Worm (Caenorhabditis elegans) whole organism, L2 larva: ENCODE data around the gene R07B1.9.
A peak's percentile ranks its signal among the peaks of the same experiment; 100 is the strongest.

Experiments used
- F13H6.1 ChIP-seq: sonication (generic microtip); optimal IDR thresholded peaks from 2 replicates; lab custom pipeline; 2016; ENCODE audit warnings: missing genetic modification characterization, missing compliant biosample characterization
- R02D3.7 ChIP-seq: fragments of 150-350 bp; optimal IDR thresholded peaks from 2 replicates; lab custom pipeline; 2014; ENCODE audit warnings: missing biosample characterization, missing genetic modification characterization
- ZK546.5 ChIP-seq: sonication (generic microtip); optimal IDR thresholded peaks from 2 replicates; lab custom pipeline; 2017; ENCODE audit warnings: missing biosample characterization, missing genetic modification characterization
- alr-1 ChIP-seq: fragments of 150-350 bp; optimal IDR thresholded peaks from 2 replicates; lab custom pipeline; 2014; ENCODE audit warnings: missing biosample characterization, missing genetic modification characterization
- aly-2 ChIP-seq: fragments of 150-350 bp; optimal IDR thresholded peaks from 2 replicates; lab custom pipeline; 2014; ENCODE audit warnings: missing biosample characterization, missing genetic modification characterization
- blmp-1 ChIP-seq: sonication (generic microtip); optimal IDR thresholded peaks from 2 replicates; lab custom pipeline; 2017; ENCODE audit warnings: missing genetic modification characterization, mild to moderate bottlenecking, missing compliant biosample characterization, antibody characterized with exemption, moderate library complexity; ENCODE audit not compliant: insufficient read depth
- ceh-16 ChIP-seq: fragments of 150-350 bp; optimal IDR thresholded peaks from 2 replicates; lab custom pipeline; 2014; ENCODE audit warnings: missing biosample characterization, missing genetic modification characterization
- ceh-82 ChIP-seq: fragments of 150-350 bp; optimal IDR thresholded peaks from 2 replicates; lab custom pipeline; 2014; ENCODE audit warnings: missing biosample characterization, missing genetic modification characterization
- crh-2 ChIP-seq: sonication (generic microtip); optimal IDR thresholded peaks from 2 replicates; lab custom pipeline; 2017; ENCODE audit warnings: missing biosample characterization, missing genetic modification characterization
- dmd-4 ChIP-seq: sonication (generic microtip); optimal IDR thresholded peaks from 2 replicates; lab custom pipeline; 2017; ENCODE audit warnings: missing biosample characterization, missing genetic modification characterization
- egl-27 ChIP-seq: sonication (generic microtip); optimal IDR thresholded peaks from 3 replicates; lab custom pipeline; 2017; ENCODE audit warnings: missing biosample characterization, missing genetic modification reagents, missing genetic modification characterization
- elt-1 ChIP-seq: fragments of 150-350 bp; optimal IDR thresholded peaks from 2 replicates; lab custom pipeline; 2014; ENCODE audit warnings: missing biosample characterization, missing genetic modification characterization
- elt-3 ChIP-seq: sonication (generic microtip); optimal IDR thresholded peaks from 2 replicates; lab custom pipeline; 2017; ENCODE audit warnings: missing biosample characterization, missing genetic modification characterization
- fos-1 ChIP-seq: fragments of 150-350 bp; optimal IDR thresholded peaks from 2 replicates; lab custom pipeline; 2014; ENCODE audit warnings: missing biosample characterization, missing genetic modification characterization
- gmeb-1 ChIP-seq: fragments of 150-350 bp; optimal IDR thresholded peaks from 2 replicates; lab custom pipeline; 2014; ENCODE audit warnings: missing biosample characterization, missing genetic modification characterization
- lin-11 ChIP-seq: fragments of 150-350 bp; sonication (generic microtip); optimal IDR thresholded peaks from 2 replicates; lab custom pipeline; 2014; ENCODE audit warnings: missing biosample characterization, missing genetic modification characterization, inconsistent platforms, mixed read lengths
- lin-13 ChIP-seq: fragments of 150-350 bp; optimal IDR thresholded peaks from 2 replicates; lab custom pipeline; 2014; ENCODE audit warnings: missing biosample characterization, missing genetic modification reagents, missing genetic modification characterization
- lin-39 ChIP-seq: fragments of 150-350 bp; optimal IDR thresholded peaks from 2 replicates; lab custom pipeline; 2014; ENCODE audit warnings: missing biosample characterization, missing genetic modification reagents, missing genetic modification characterization
- lsy-2 ChIP-seq, 2 experiments: fragments of 150-350 bp in 1 of 2; sonication (generic microtip) in 1 of 2; optimal IDR thresholded peaks; 2 replicates each; lab custom pipeline; 2014 to 2017; ENCODE audit warnings: missing biosample characterization in 2 of 2, missing genetic modification characterization in 2 of 2
- mbf-1 ChIP-seq: sonication (generic microtip); optimal IDR thresholded peaks from 2 replicates; lab custom pipeline; 2017; ENCODE audit warnings: missing biosample characterization, missing genetic modification characterization
- mdl-1 ChIP-seq, 2 experiments: fragments of 150-350 bp in 1 of 2; sonication (generic microtip) in 1 of 2; optimal IDR thresholded peaks; 2 replicates each; lab custom pipeline; 2017; ENCODE audit warnings: missing biosample characterization in 2 of 2, missing genetic modification characterization in 2 of 2
- nhr-11 ChIP-seq: fragments of 150-350 bp; optimal IDR thresholded peaks from 2 replicates; lab custom pipeline; 2014; ENCODE audit warnings: missing biosample characterization, missing genetic modification characterization
- nhr-12 ChIP-seq: fragments of 150-350 bp; optimal IDR thresholded peaks from 2 replicates; lab custom pipeline; 2014; ENCODE audit warnings: missing biosample characterization, missing genetic modification characterization
- nhr-129 ChIP-seq: fragments of 150-350 bp; optimal IDR thresholded peaks from 2 replicates; lab custom pipeline; 2014; ENCODE audit warnings: missing biosample characterization, missing genetic modification characterization
- nhr-21 ChIP-seq: fragments of 150-350 bp; optimal IDR thresholded peaks from 2 replicates; lab custom pipeline; 2014; ENCODE audit warnings: missing biosample characterization, missing genetic modification characterization
- nhr-23 ChIP-seq: fragments of 150-350 bp; optimal IDR thresholded peaks from 2 replicates; lab custom pipeline; 2014; ENCODE audit warnings: missing biosample characterization, missing genetic modification reagents, missing genetic modification characterization
- nhr-237 ChIP-seq: fragments of 150-350 bp; optimal IDR thresholded peaks from 2 replicates; lab custom pipeline; 2014; ENCODE audit warnings: missing biosample characterization, missing genetic modification characterization
- nhr-25 ChIP-seq: fragments of 150-350 bp; sonication (generic microtip); optimal IDR thresholded peaks from 3 replicates; lab custom pipeline; 2014; ENCODE audit warnings: missing biosample characterization, missing genetic modification characterization
- nhr-77 ChIP-seq: fragments of 150-350 bp; optimal IDR thresholded peaks from 2 replicates; lab custom pipeline; 2014; ENCODE audit warnings: missing biosample characterization, missing genetic modification characterization
- peb-1 ChIP-seq: fragments of 150-350 bp; optimal IDR thresholded peaks from 2 replicates; lab custom pipeline; 2014; ENCODE audit warnings: missing biosample characterization, missing genetic modification characterization
- sem-4 ChIP-seq: fragments of 150-350 bp; optimal IDR thresholded peaks from 2 replicates; lab custom pipeline; 2014; ENCODE audit warnings: missing biosample characterization, missing genetic modification reagents, missing genetic modification characterization
- skn-1 ChIP-seq: sonication (generic microtip); optimal IDR thresholded peaks from 2 replicates; lab custom pipeline; 2017; ENCODE audit warnings: missing biosample characterization, missing genetic modification characterization
- sma-3 ChIP-seq: sonication (generic microtip); optimal IDR thresholded peaks from 2 replicates; lab custom pipeline; 2016; ENCODE audit warnings: missing genetic modification reagents, missing genetic modification characterization, missing compliant biosample characterization
- sma-9 ChIP-seq, 2 experiments: fragments of 150-350 bp in 1 of 2; sonication (generic microtip) in 1 of 2; optimal IDR thresholded peaks; 2 replicates each; lab custom pipeline; 2014 to 2016; ENCODE audit warnings: missing genetic modification characterization in 2 of 2, mild to moderate bottlenecking in 1 of 2, missing biosample characterization in 1 of 2, missing compliant biosample characterization in 1 of 2, missing genetic modification reagents in 1 of 2, moderate library complexity in 1 of 2
- unc-39 ChIP-seq: fragments of 150-350 bp; optimal IDR thresholded peaks from 2 replicates; lab custom pipeline; 2014; ENCODE audit warnings: missing biosample characterization, missing genetic modification characterization
- unc-55 ChIP-seq: fragments of 150-350 bp; sonication (generic microtip); optimal IDR thresholded peaks from 3 replicates; lab custom pipeline; 2014; ENCODE audit warnings: missing biosample characterization, missing genetic modification reagents, missing genetic modification characterization
- unc-62 ChIP-seq: fragments of 150-350 bp; optimal IDR thresholded peaks from 2 replicates; lab custom pipeline; 2014; ENCODE audit warnings: missing biosample characterization, missing genetic modification reagents, missing genetic modification characterization
- zag-1 ChIP-seq: fragments of 150-350 bp; optimal IDR thresholded peaks from 2 replicates; lab custom pipeline; 2014; ENCODE audit warnings: missing biosample characterization, missing genetic modification characterization
- ztf-1 ChIP-seq: fragments of 200-800 bp; sonication (Bioruptor generic); conservative IDR thresholded peaks from 2 replicates; pipeline ENCODE4 v1.3.6; 2022; ENCODE audit warnings: missing genetic modification characterization, missing compliant biosample characterization
- ztf-11 ChIP-seq: sonication (generic microtip); optimal IDR thresholded peaks from 2 replicates; lab custom pipeline; 2017; ENCODE audit warnings: missing biosample characterization, missing genetic modification characterization

Gene R07B1.9

DNA sequence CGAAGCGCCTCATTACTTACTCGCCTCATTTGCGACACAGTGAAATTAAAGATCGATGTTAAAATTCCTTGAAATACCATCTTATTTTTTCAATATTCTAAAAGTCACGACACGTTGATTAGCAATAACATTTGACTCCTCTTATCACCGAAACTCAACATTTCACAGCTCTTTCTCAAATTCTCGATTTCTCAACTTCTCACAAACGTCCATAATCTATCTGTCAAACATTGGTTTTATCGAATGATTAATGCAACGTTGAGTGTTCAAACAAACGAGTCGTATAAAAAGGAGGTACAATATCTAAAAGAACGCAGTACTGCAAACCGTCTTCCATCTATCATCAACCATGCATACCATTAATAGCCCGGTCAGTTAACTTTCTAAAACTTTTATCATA, 27.0 kb upstream of the R07B1.9 start, which contains the start of gene lec-8:
Gene lec-8, plus strand, starts transcription at position 314 of the 400 bp plus-strand sequence.
- peak; percentile 90 for TF ChIP-seq fos-1 (tag; lab: Kevin White, UChicago)
- TF ChIP-seq unc-62 = no peak

DNA sequence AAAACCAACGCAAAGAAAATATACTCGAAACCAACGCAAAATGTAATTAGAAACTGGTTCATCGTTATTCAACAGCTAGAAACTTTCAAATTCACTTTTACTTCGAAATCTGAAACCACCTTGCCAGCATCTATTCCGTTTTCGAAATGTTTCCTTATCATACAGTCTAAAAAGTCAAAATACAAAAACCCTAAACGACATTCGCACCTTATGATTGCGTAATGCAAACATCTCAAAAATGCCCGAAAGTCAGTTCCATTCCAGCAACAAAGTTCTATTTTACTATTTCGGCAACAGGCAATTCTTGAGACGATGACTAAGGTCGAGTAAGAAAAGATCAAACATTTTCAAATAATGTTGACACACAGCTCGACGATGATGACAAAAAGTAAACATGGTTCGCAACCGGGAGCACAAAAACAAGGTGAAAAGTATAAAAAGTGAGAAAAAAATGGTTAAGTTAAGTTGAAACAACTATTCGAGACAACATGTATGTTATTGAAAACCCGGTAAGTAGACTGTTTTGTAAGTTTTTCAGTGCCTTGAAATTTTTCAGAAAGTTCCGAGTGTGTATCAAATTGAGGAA, 25.4 kb upstream of the R07B1.9 start, which contains the start of gene lec-7:
Gene lec-7, plus strand, starts transcription at position 297 of the 586 bp plus-strand sequence.
- peak; percentile 20 for TF ChIP-seq nhr-129
- no peak for TF ChIP-seq R02D3.7 (tag; lab: Kevin White, UChicago)
- TF ChIP-seq F13H6.1 (tag; lab: Kevin White, UChicago) = no peak
- peak; percentile 66 for TF ChIP-seq fos-1 (tag; lab: Kevin White, UChicago)
- no peak for TF ChIP-seq dmd-4 (tag; lab: Kevin White, UChicago)
- TF ChIP-seq lin-39 (tag; lab: Kevin White, UChicago) = no peak
- TF ChIP-seq nhr-21 (tag; lab: Kevin White, UChicago) = no peak
- TF ChIP-seq unc-62 = no peak

DNA sequence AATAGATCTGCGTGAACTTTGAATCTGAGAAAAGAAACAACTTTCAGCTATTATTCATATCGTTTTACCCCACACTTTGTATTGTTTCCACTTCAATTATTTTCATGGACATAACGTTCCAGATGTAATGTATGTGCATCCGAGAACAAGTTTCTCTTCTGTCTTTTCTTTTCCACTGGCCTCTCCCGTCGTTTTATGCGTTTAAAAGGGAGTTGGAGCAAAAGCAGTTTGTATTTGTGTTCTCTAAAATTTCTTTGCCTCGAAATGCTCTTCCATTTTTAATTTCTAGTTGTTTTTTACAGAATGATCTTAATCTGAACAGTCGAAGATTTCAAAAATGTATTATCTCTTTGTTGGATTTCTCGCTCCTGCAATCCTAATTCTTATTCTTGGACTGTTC, 20.6 kb upstream of the R07B1.9 start, which contains the start of gene R07B1.11:
Gene R07B1.11, plus strand, starts transcription at position 301 of the 400 bp plus-strand sequence.
- no peak for TF ChIP-seq unc-55
- no peak for TF ChIP-seq unc-39 (tag; lab: Kevin White, UChicago)
- no peak for TF ChIP-seq ztf-1 (GFP tag; lab: Robert Waterston, UW)

DNA sequence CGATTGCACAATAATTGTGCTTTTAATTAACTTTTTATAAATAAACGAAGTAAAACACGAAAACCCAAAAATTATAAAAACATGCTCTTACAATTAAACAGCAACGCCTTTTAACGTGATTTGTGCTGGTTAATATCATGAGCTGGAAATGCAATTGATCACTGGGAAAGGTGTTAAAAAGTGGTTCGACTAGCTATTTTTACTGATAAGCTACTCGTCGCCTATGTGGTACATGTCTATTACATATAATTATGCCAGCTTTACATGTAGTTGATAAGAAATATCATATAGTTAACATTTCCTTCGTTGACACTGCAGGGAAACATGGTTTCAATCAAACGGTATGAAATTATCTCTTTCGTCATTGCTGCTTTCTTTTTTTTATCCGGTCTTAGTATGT, 19.1 kb upstream of the R07B1.9 start, which contains the start of gene scav-5:
Gene scav-5, plus strand, starts transcription at position 297 of the 400 bp plus-strand sequence.
- TF ChIP-seq sma-9 (GFP tag; optimal IDR thresholded peaks at IDR 0.05; lab: Kevin White, UChicago) (peak; percentile 13), sma-9 (tag; optimal IDR thresholded peaks at IDR 0.05; lab: Kevin White, UChicago) (no peak), nhr-237 (tag; lab: Kevin White, UChicago) (no peak), crh-2 (peak; percentile 57), nhr-11 (no peak), ztf-11 (no peak), mbf-1 (tag; lab: Kevin White, UChicago) (no peak), zag-1 (tag; lab: Kevin White, UChicago) (no peak), lsy-2 (tag; optimal IDR thresholded peaks at IDR 0.05; lab: Kevin White, UChicago) (no peak), skn-1 (peak; percentile 66), aly-2 (tag; lab: Kevin White, UChicago) (no peak), ceh-16 (no peak), nhr-77 (tag; lab: Kevin White, UChicago) (no peak), egl-27 (tag; lab: Kevin White, UChicago) (no peak), nhr-23 (tag; lab: Kevin White, UChicago) (no peak), lin-13 (GFP tag; lab: Kevin White, UChicago) (no peak), alr-1 (tag; lab: Kevin White, UChicago) (no peak), blmp-1 (tag; lab: Kevin White, UChicago) (no peak), ceh-82 (no peak), mdl-1 (tag; optimal IDR thresholded peaks at IDR 0.05; lab: Kevin White, UChicago) (no peak), nhr-25 (no peak), elt-1 (tag; lab: Kevin White, UChicago) (no peak), elt-3 (tag; lab: Kevin White, UChicago) (no peak), nhr-129 (no peak), peb-1 (no peak), lin-11 (tag; lab: Kevin White, UChicago) (no peak), fos-1 (tag; lab: Kevin White, UChicago) (peak; percentile 91), nhr-21 (tag; lab: Kevin White, UChicago) (no peak), ZK546.5 (tag; lab: Kevin White, UChicago) (no peak), nhr-12 (tag; lab: Kevin White, UChicago) (no peak), ztf-1 (GFP tag; lab: Robert Waterston, UW) (no peak), sma-3 (GFP tag; lab: Kevin White, UChicago) (peak; percentile 5), gmeb-1 (tag; lab: Kevin White, UChicago) (peak; percentile 1), sem-4 (tag; lab: Kevin White, UChicago) (no peak)
